Fruit fly (Drosophila melanogaster) whole organism, wandering third instar larva: Measurements from ENCODE around the gene CG4770.

ENCODE experiments used
- Abd-B ChIP-seq: fragments of >200 bp; optimal IDR thresholded peaks from 2 replicates; lab custom pipeline; 2017; ENCODE audit warnings: missing biosample characterization, missing genetic modification characterization
- CG32264 ChIP-seq: fragments of 200-800 bp; sonication (Bioruptor generic); optimal IDR thresholded peaks from 2 replicates; lab custom pipeline; 2016; ENCODE audit warnings: missing biosample characterization, missing genetic modification characterization
- CrebA ChIP-seq: fragments of 200-800 bp; sonication (Bioruptor generic); optimal IDR thresholded peaks from 2 replicates; lab custom pipeline; 2016; ENCODE audit warnings: missing biosample characterization, mild to moderate bottlenecking, missing genetic modification characterization, borderline replicate concordance
- Dfd ChIP-seq: fragments of >200 bp; optimal IDR thresholded peaks from 2 replicates; lab custom pipeline; 2017; ENCODE audit warnings: missing biosample characterization, missing genetic modification characterization
- Dif ChIP-seq: fragments of 200-275, 200-300 bp; sonication (Bioruptor generic); optimal IDR thresholded peaks from 2 replicates; lab custom pipeline; 2018; ENCODE audit warnings: missing biosample characterization, missing genetic modification characterization; ENCODE audit not compliant: partially characterized antibody
- Hnf4 ChIP-seq: fragments of 200-800 bp; sonication (Bioruptor generic); optimal IDR thresholded peaks from 2 replicates; lab custom pipeline; 2016; ENCODE audit warnings: missing biosample characterization, mild to moderate bottlenecking, missing genetic modification characterization
- Hr78 ChIP-seq: fragments of >200 bp; optimal IDR thresholded peaks from 2 replicates; lab custom pipeline; 2017; ENCODE audit warnings: missing biosample characterization, missing genetic modification characterization
- Hr83 ChIP-seq: fragments of 200-300 bp; sonication (Bioruptor generic); optimal IDR thresholded peaks from 2 replicates; lab custom pipeline; 2016; ENCODE audit warnings: missing biosample characterization, mild to moderate bottlenecking, missing genetic modification characterization, moderate library complexity; ENCODE audit not compliant: poor library complexity, severe bottlenecking
- Jra ChIP-seq: sonication (Bioruptor generic); optimal IDR thresholded peaks from 2 replicates; lab custom pipeline; 2016; ENCODE audit warnings: missing biosample characterization, missing genetic modification characterization
- Mio ChIP-seq: sonication (Bioruptor generic); optimal IDR thresholded peaks from 2 replicates; lab custom pipeline; 2016; ENCODE audit warnings: missing biosample characterization, missing genetic modification characterization
- Myc ChIP-seq: fragments of >200 bp; optimal IDR thresholded peaks from 2 replicates; lab custom pipeline; 2017
- N ChIP-seq: fragments of >200 bp; optimal IDR thresholded peaks from 2 replicates; lab custom pipeline; 2018; ENCODE audit warnings: missing biosample characterization, missing external identifiers, missing genetic modification characterization
- OdsH ChIP-seq: fragments of 200-800 bp; sonication (Bioruptor generic); optimal IDR thresholded peaks from 2 replicates; lab custom pipeline; 2016; ENCODE audit warnings: missing biosample characterization, mild to moderate bottlenecking, missing genetic modification characterization
- Rel ChIP-seq, 2 experiments: fragments of 200-800 bp; sonication (Bioruptor generic) in 1 of 2; optimal IDR thresholded peaks; 2 replicates in 1 of 2; 3 replicates in 1 of 2; lab custom pipeline; 2016 to 2019; ENCODE audit warnings: mild to moderate bottlenecking in 2 of 2, missing biosample characterization in 2 of 2, missing genetic modification characterization in 2 of 2, moderate library complexity in 1 of 2
- Sp1 ChIP-seq: fragments of 200-800 bp; sonication (Bioruptor generic); optimal IDR thresholded peaks from 3 replicates; lab custom pipeline; 2019; ENCODE audit warnings: missing biosample characterization, mild to moderate bottlenecking, missing genetic modification characterization, moderate library complexity
- Vsx2 ChIP-seq: fragments of 200-300, 225-300 bp; sonication (Bioruptor generic); optimal IDR thresholded peaks from 2 replicates; lab custom pipeline; 2018; ENCODE audit warnings: missing biosample characterization, missing genetic modification characterization; ENCODE audit not compliant: partially characterized antibody
- br ChIP-seq: fragments of 200-800 bp; sonication (Bioruptor generic); optimal IDR thresholded peaks from 2 replicates; lab custom pipeline; 2016; ENCODE audit warnings: missing biosample characterization, missing genetic modification characterization
- brk ChIP-seq: fragments of 200-800 bp; sonication (Bioruptor generic); optimal IDR thresholded peaks from 2 replicates; lab custom pipeline; 2016; ENCODE audit warnings: missing biosample characterization, mild to moderate bottlenecking, missing genetic modification characterization
- dl ChIP-seq, 2 experiments: fragments of 175-275, 200-275 bp in 1 of 2; fragments of 200-275 bp in 1 of 2; sonication (Bioruptor generic); optimal IDR thresholded peaks; lab custom pipeline; 2018; ENCODE audit warnings: mild to moderate bottlenecking in 2 of 2, missing biosample characterization in 2 of 2, missing genetic modification characterization in 2 of 2, moderate library complexity in 2 of 2; ENCODE audit not compliant: partially characterized antibody in 2 of 2, insufficient read depth in 1 of 2
- dmrt93B ChIP-seq: fragments of 200-800 bp; sonication (Bioruptor generic); optimal IDR thresholded peaks from 2 replicates; lab custom pipeline; 2018; ENCODE audit warnings: missing biosample characterization, mild to moderate bottlenecking, missing genetic modification characterization
- dsf ChIP-seq: sonication (Bioruptor generic); optimal IDR thresholded peaks from 2 replicates; lab custom pipeline; 2016; ENCODE audit warnings: missing biosample characterization, missing genetic modification characterization, borderline replicate concordance
- ey ChIP-seq: fragments of 200-800 bp; sonication (Bioruptor generic); optimal IDR thresholded peaks from 2 replicates; lab custom pipeline; 2016; ENCODE audit warnings: missing biosample characterization, missing genetic modification characterization
- foxo ChIP-seq, 2 experiments: fragments of 200-800 bp; sonication (Bioruptor generic); optimal IDR thresholded peaks; 2 replicates in 1 of 2; 3 replicates in 1 of 2; lab custom pipeline; 2016 to 2017; ENCODE audit warnings: missing biosample characterization in 2 of 2, missing genetic modification characterization in 2 of 2
- fru ChIP-seq: fragments of 200-800 bp; sonication (Bioruptor generic); optimal IDR thresholded peaks from 3 replicates; lab custom pipeline; 2016; ENCODE audit warnings: missing biosample characterization, mild to moderate bottlenecking, missing genetic modification characterization
- h ChIP-seq: fragments of 200-800 bp; sonication (Bioruptor generic); optimal IDR thresholded peaks from 3 replicates; lab custom pipeline; 2016; ENCODE audit warnings: missing biosample characterization, mild to moderate bottlenecking, missing genetic modification characterization
- jim ChIP-seq: fragments of 175-275, 200-325 bp; sonication (Bioruptor generic); optimal IDR thresholded peaks from 2 replicates; lab custom pipeline; 2016; ENCODE audit warnings: missing biosample characterization, mild to moderate bottlenecking, missing genetic modification characterization
- lola ChIP-seq: fragments of >200 bp; optimal IDR thresholded peaks from 2 replicates; lab custom pipeline; 2017; ENCODE audit warnings: missing biosample characterization, missing genetic modification characterization
- psq ChIP-seq: fragments of 200-800 bp; sonication (Bioruptor generic); optimal IDR thresholded peaks from 3 replicates; lab custom pipeline; 2017; ENCODE audit warnings: missing biosample characterization, mild to moderate bottlenecking, missing genetic modification characterization, moderate library complexity
- rgr ChIP-seq: fragments of 200-800 bp; sonication (Bioruptor generic); optimal IDR thresholded peaks from 3 replicates; lab custom pipeline; 2016; ENCODE audit warnings: missing biosample characterization, mild to moderate bottlenecking, missing genetic modification characterization
- sage ChIP-seq: fragments of 200-800 bp; sonication (Bioruptor generic); optimal IDR thresholded peaks from 2 replicates; lab custom pipeline; 2016; ENCODE audit warnings: missing biosample characterization, mild to moderate bottlenecking, missing genetic modification characterization
- sv ChIP-seq: fragments of 200-800 bp; sonication (Bioruptor generic); optimal IDR thresholded peaks from 3 replicates; lab custom pipeline; 2016; ENCODE audit warnings: missing biosample characterization, missing genetic modification characterization
- usp ChIP-seq: fragments of >200 bp; optimal IDR thresholded peaks from 2 replicates; lab custom pipeline; 2017; ENCODE audit warnings: missing biosample characterization, missing genetic modification characterization
- woc ChIP-seq: sonication (Bioruptor generic); optimal IDR thresholded peaks from 2 replicates; lab custom pipeline; 2016; ENCODE audit warnings: missing biosample characterization, mild to moderate bottlenecking, missing genetic modification characterization

Gene CG4770

DNA sequence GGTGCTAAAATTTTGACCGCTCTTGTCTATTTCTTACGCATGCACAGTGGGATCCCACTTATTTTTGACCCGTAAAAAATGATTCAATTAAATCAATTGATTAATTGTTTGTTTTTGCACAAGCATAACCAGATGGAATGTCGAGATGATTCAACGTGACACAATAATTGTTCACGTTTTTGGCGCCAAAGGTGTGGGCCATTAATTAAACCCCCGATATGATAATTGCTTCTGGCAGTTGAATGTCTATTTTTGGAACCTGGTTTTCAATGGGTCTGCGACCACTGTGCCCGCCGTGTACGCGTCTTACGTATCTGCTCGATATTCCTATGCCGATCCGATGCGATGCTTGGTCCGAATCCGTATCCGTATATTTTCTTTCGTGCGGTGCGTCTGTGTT is 26.3 kb upstream of the CG4770 start:
- TF ChIP-seq CrebA (GFP tag; lab: Kevin White, UChicago), result no peak
- no peak for TF ChIP-seq Vsx2 (GFP tag; lab: Kevin White, UChicago)
- peak; percentile 44 for TF ChIP-seq sv (GFP tag; lab: Kevin White, UChicago)
- peak; percentile 18 for TF ChIP-seq h (GFP tag; lab: Kevin White, UChicago)
- TF ChIP-seq br (GFP tag; lab: Kevin White, UChicago), result no peak
- TF ChIP-seq Myc, result no peak
- TF ChIP-seq fru, result peak; percentile 5
- no peak for TF ChIP-seq psq (GFP tag; lab: Kevin White, UChicago)
- TF ChIP-seq, all 38 proteins: peak for 3

DNA sequence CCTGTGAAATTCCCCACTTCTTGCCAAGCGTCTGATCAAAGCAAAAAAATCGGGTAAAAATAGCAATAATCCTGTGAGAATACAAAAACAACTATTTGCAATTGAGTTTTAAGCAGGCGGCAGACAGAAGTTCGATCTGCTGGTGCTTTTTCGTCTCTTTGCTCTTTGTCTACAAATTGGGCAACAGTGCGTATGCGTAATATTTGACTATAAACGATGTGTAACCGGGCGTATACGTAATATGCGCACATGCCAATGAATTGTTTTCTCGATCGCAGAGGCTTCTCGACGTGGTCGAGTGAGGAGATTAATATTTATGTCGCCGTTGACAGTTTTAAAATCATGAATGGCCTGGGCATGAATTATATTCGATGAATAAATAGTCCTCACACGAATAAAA is 23.0 kb upstream of the CG4770 start:
- TF ChIP-seq Jra (GFP tag; lab: Kevin White, UChicago) (no peak), Vsx2 (GFP tag; lab: Kevin White, UChicago) (no peak), Mio (no peak), brk (no peak), Hr83 (GFP tag; lab: Kevin White, UChicago) (no peak), Abd-B (GFP tag; lab: Kevin White, UChicago) (no peak), fru (no peak), Sp1 (GFP tag; lab: Kevin White, UChicago) (no peak), psq (GFP tag; lab: Kevin White, UChicago) (no peak), dsf (GFP tag; lab: Kevin White, UChicago) (no peak), sv (GFP tag; lab: Kevin White, UChicago) (no peak), CG32264 (GFP tag; lab: Kevin White, UChicago) (no peak), ey (no peak), dmrt93B (GFP tag; lab: Kevin White, UChicago) (no peak), Dif (GFP tag; lab: Kevin White, UChicago) (no peak), dl (GFP tag; optimal IDR thresholded peaks at IDR 0.05; lab: Kevin White, UChicago; ENCODE audit: insufficient read depth in 1 of 2, partially characterized antibody in 2 of 2) (no peak), Hnf4 (GFP tag; lab: Kevin White, UChicago) (no peak), jim (no peak), Hr78 (GFP tag; lab: Kevin White, UChicago) (no peak), CrebA (GFP tag; lab: Kevin White, UChicago) (no peak)

DNA sequence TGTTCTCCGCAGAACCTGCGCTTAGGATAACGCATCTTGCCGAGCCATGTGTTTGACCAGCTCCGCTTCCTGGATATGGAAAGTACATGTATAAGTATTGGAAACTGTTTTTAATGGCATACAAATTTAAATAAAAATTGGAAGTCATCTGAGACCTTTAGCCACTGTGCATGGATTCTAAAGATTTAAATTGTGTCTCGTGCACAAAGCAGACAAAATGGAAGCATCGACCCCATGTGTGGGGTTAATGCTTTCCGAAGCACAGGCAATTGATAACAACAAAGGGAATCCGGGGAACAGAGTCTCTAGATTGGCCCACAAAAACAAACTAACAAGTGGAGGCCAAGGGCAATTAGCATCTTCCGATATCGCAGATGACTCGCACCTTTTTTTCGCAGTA is 16.6 kb upstream of the CG4770 start:
- TF ChIP-seq Vsx2 (GFP tag; lab: Kevin White, UChicago) (no peak), Rel (GFP tag; optimal IDR thresholded peaks at IDR 0.05; lab: Kevin White, UChicago) (no peak), Rel (tag; optimal IDR thresholded peaks at IDR 0.05; lab: Kevin White, UChicago) (peak; percentile 62), OdsH (no peak)

DNA sequence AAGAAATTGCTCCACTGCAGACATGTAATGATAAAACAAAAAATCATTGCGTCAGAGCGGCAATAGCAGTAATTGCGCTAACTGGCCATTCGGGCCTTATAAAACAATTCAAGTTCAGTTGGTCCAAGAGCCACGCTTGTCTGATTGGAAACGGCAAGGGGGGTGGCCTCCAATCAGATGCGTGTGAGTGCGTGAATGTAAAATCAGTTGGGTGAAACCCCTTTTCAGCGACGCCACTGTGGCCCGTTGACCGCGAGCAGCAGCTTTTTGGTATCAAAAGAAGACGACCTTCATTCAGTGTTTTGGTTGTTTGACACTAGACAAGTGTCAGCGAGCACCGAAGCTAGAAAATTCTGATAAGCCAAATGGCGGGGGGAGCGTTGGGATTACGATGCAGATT is 16.0 kb upstream of the CG4770 start:
- no peak for TF ChIP-seq Dfd (GFP tag; lab: Kevin White, UChicago)
- no peak for TF ChIP-seq sv (GFP tag; lab: Kevin White, UChicago)
- no peak for TF ChIP-seq lola (GFP tag; lab: Kevin White, UChicago)
- TF ChIP-seq Rel (GFP tag; optimal IDR thresholded peaks at IDR 0.05; lab: Kevin White, UChicago), result no peak
- TF ChIP-seq Rel (tag; optimal IDR thresholded peaks at IDR 0.05; lab: Kevin White, UChicago), result no peak
- no peak for TF ChIP-seq rgr (GFP tag; lab: Kevin White, UChicago)
- no peak for TF ChIP-seq Mio
- TF ChIP-seq sage (GFP tag; lab: Kevin White, UChicago), result no peak
- no peak for TF ChIP-seq N (GFP tag; lab: Kevin White, UChicago)
- no peak for TF ChIP-seq CrebA (GFP tag; lab: Kevin White, UChicago)
- TF ChIP-seq psq (GFP tag; lab: Kevin White, UChicago), result no peak
- no peak for TF ChIP-seq foxo (GFP tag; optimal IDR thresholded peaks at IDR 0.05; lab: Kevin White, UChicago)
- TF ChIP-seq woc (GFP tag; lab: Kevin White, UChicago), result no peak
- TF ChIP-seq dl (GFP tag; optimal IDR thresholded peaks at IDR 0.05; lab: Kevin White, UChicago; ENCODE audit: insufficient read depth in 1 of 2, partially characterized antibody in 2 of 2), result no peak
- no peak for TF ChIP-seq usp (GFP tag; lab: Kevin White, UChicago)
- no peak for TF ChIP-seq OdsH
- no peak for TF ChIP-seq Dif (GFP tag; lab: Kevin White, UChicago)
